Worm (Caenorhabditis elegans): Measurements from ENCODE around the gene C04A2.15.

ce11 chrII:6844227-6845005 lies 7.6 kb upstream of the C04A2.15 start:
- TF ChIP-seq skn-1 (tag; optimal IDR thresholded peaks at IDR 0.05) (no peak), lin-39 (tag; optimal IDR thresholded peaks at IDR 0.05) (no peak), nhr-237 (tag; optimal IDR thresholded peaks at IDR 0.05) (no peak), F13H6.1 (tag; optimal IDR thresholded peaks at IDR 0.05) (no peak), unc-39 (tag; optimal IDR thresholded peaks at IDR 0.05) (no peak), nhr-11 (tag; optimal IDR thresholded peaks at IDR 0.05) (no peak), fos-1 (tag; optimal IDR thresholded peaks at IDR 0.05) (no peak), snpc-4 (tag; optimal IDR thresholded peaks at IDR 0.05) (no peak), nhr-21 (tag; optimal IDR thresholded peaks at IDR 0.05) (no peak), nhr-25 (tag; optimal IDR thresholded peaks at IDR 0.05) (no peak), ama-1 (optimal IDR thresholded peaks at IDR 0.05) (no peak)
